Fruit fly (Drosophila melanogaster) whole organism, embryonic: Measurements from ENCODE around the gene Sam-S.

Experiments
- CG10267 ChIP-seq: fragments of 200-800 bp; sonication (Bioruptor generic); optimal IDR thresholded peaks from 2 replicates; lab custom pipeline; 2018; ENCODE audit warnings: missing biosample characterization, mild to moderate bottlenecking, missing genetic modification characterization, moderate library complexity
- CG10366 ChIP-seq: fragments of 200-800 bp; sonication (Bioruptor generic); IDR thresholded peaks from 2 replicates; pipeline ENCODE4 v1.3.6; 2022; ENCODE audit warnings: missing biosample characterization, missing genetic modification characterization
- CG10543 ChIP-seq: fragments of 200-800 bp; sonication (Bioruptor generic); optimal IDR thresholded peaks from 3 replicates; lab custom pipeline; 2017; ENCODE audit warnings: missing biosample characterization, mild to moderate bottlenecking, missing genetic modification characterization, moderate library complexity
- CG11085 ChIP-seq: fragments of 200-800 bp; sonication (Bioruptor generic); IDR thresholded peaks from 2 replicates; pipeline ENCODE4 v1.3.6; 2022; ENCODE audit warnings: missing biosample characterization, missing genetic modification characterization
- CG11398 ChIP-seq: fragments of 200-800 bp; sonication (Bioruptor generic); optimal IDR thresholded peaks from 2 replicates; lab custom pipeline; 2016; ENCODE audit warnings: missing biosample characterization, missing genetic modification characterization
- CG12104 ChIP-seq: fragments of 200-800 bp; sonication (Bioruptor generic); optimal IDR thresholded peaks from 3 replicates; lab custom pipeline; 2016; ENCODE audit warnings: missing biosample characterization, missing genetic modification characterization
- CG15269 ChIP-seq: fragments of 200-800 bp; sonication (Bioruptor generic); optimal IDR thresholded peaks from 2 replicates; lab custom pipeline; 2018; ENCODE audit warnings: missing biosample characterization, mild to moderate bottlenecking, missing genetic modification characterization, moderate library complexity
- CG16863 ChIP-seq: fragments of 200-800 bp; sonication (Bioruptor generic); optimal IDR thresholded peaks from 3 replicates; lab custom pipeline; 2016; ENCODE audit warnings: missing biosample characterization, missing genetic modification characterization
- CG17802 ChIP-seq: fragments of 200-800 bp; sonication (Bioruptor generic); optimal IDR thresholded peaks from 2 replicates; lab custom pipeline; 2018; ENCODE audit warnings: missing biosample characterization, mild to moderate bottlenecking, missing genetic modification characterization, moderate library complexity
- CG18619 ChIP-seq: fragments of 200-800 bp; sonication (Bioruptor generic); optimal IDR thresholded peaks from 3 replicates; lab custom pipeline; 2017; ENCODE audit warnings: missing biosample characterization, mild to moderate bottlenecking, missing genetic modification characterization
- CG31441 ChIP-seq: fragments of 200-800 bp; sonication (Bioruptor generic); IDR thresholded peaks from 2 replicates; pipeline ENCODE4 v1.3.6; 2022; ENCODE audit warnings: missing biosample characterization, missing genetic modification characterization
- CG3281 ChIP-seq: fragments of 200-800 bp; sonication (Bioruptor generic); optimal IDR thresholded peaks from 3 replicates; lab custom pipeline; 2017; ENCODE audit warnings: missing biosample characterization, mild to moderate bottlenecking, missing genetic modification characterization
- CG4730 ChIP-seq: fragments of 200-800 bp; sonication (Bioruptor generic); IDR thresholded peaks from 2 replicates; pipeline ENCODE4 v1.3.6; 2022; ENCODE audit warnings: missing biosample characterization, missing genetic modification characterization
- CG4820 ChIP-seq: fragments of 200-800 bp; sonication (Bioruptor generic); optimal IDR thresholded peaks from 3 replicates; lab custom pipeline; 2016; ENCODE audit warnings: missing biosample characterization, missing genetic modification characterization
- CG6175 ChIP-seq: fragments of 200-800 bp; sonication (Bioruptor generic); IDR thresholded peaks from 3 replicates; pipeline ENCODE4 v1.3.6; 2022; ENCODE audit warnings: missing biosample characterization, missing genetic modification characterization
- CG7556 ChIP-seq: fragments of 200-800 bp; sonication (Bioruptor generic); optimal IDR thresholded peaks from 2 replicates; lab custom pipeline; 2017; ENCODE audit warnings: missing biosample characterization, mild to moderate bottlenecking, missing genetic modification characterization
- CG7987 ChIP-seq: fragments of 200-800 bp; sonication (Bioruptor generic); optimal IDR thresholded peaks from 2 replicates; lab custom pipeline; 2018; ENCODE audit warnings: missing biosample characterization, mild to moderate bottlenecking, missing genetic modification characterization, moderate library complexity
- CG8478 ChIP-seq: fragments of >200 bp; optimal IDR thresholded peaks from 2 replicates; lab custom pipeline; 2018
- CG8765 ChIP-seq: fragments of 200-800 bp; sonication (Bioruptor generic); IDR thresholded peaks from 2 replicates; pipeline ENCODE4 v1.3.6; 2022; ENCODE audit warnings: missing biosample characterization, missing genetic modification characterization
- CG8944 ChIP-seq: fragments of 200-800 bp; sonication (Bioruptor generic); optimal IDR thresholded peaks from 3 replicates; lab custom pipeline; 2016; ENCODE audit warnings: missing biosample characterization, missing genetic modification characterization
- Dek ChIP-seq: fragments of 200-800 bp; sonication (Bioruptor generic); optimal IDR thresholded peaks from 3 replicates; lab custom pipeline; 2019; ENCODE audit warnings: missing biosample characterization, mild to moderate bottlenecking, missing genetic modification characterization, moderate library complexity
- E2f1 ChIP-seq: fragments of 200-800 bp; sonication (Bioruptor generic); IDR thresholded peaks from 2 replicates; pipeline ENCODE4 v1.3.6; 2022; ENCODE audit warnings: missing biosample characterization, missing genetic modification characterization
- Hr51 ChIP-seq, 2 experiments: fragments of 200-800 bp; sonication (Bioruptor generic); optimal IDR thresholded peaks; 2 replicates in 1 of 2; 3 replicates in 1 of 2; lab custom pipeline; 2016 to 2018; ENCODE audit warnings: missing biosample characterization in 2 of 2, missing genetic modification characterization in 2 of 2, mild to moderate bottlenecking in 1 of 2, moderate library complexity in 1 of 2
- Ptx1 ChIP-seq: fragments of 200-800 bp; sonication (Bioruptor generic); IDR thresholded peaks from 2 replicates; pipeline ENCODE4 v1.3.6; 2022; ENCODE audit warnings: missing biosample characterization, missing genetic modification characterization
- Vsx1 ChIP-seq: fragments of 200-800 bp; sonication (Bioruptor generic); optimal IDR thresholded peaks from 2 replicates; lab custom pipeline; 2017; ENCODE audit warnings: missing biosample characterization, mild to moderate bottlenecking, missing genetic modification characterization, missing genetic modification reagents
- ab ChIP-seq: fragments of 200-800 bp; sonication (Bioruptor generic); optimal IDR thresholded peaks from 2 replicates; lab custom pipeline; 2016; ENCODE audit warnings: missing biosample characterization, missing genetic modification characterization
- ash1 ChIP-seq: fragments of 200-800 bp; sonication (Bioruptor generic); optimal IDR thresholded peaks from 2 replicates; lab custom pipeline; 2018; ENCODE audit warnings: missing biosample characterization, mild to moderate bottlenecking, missing genetic modification characterization
- az2 ChIP-seq: fragments of 200-800 bp; sonication (Bioruptor generic); optimal IDR thresholded peaks from 3 replicates; lab custom pipeline; 2016; ENCODE audit warnings: missing biosample characterization, missing genetic modification characterization
- chif ChIP-seq, 2 experiments: fragments of 200-800 bp; sonication (Bioruptor generic); optimal IDR thresholded peaks; 3 replicates each; lab custom pipeline; 2016; ENCODE audit warnings: missing biosample characterization in 2 of 2, missing genetic modification characterization in 2 of 2
- da ChIP-seq: fragments of 200-800 bp; sonication (Bioruptor generic); optimal IDR thresholded peaks from 2 replicates; lab custom pipeline; 2016; ENCODE audit warnings: missing biosample characterization, missing genetic modification characterization
- fd64A ChIP-seq: fragments of 200-800 bp; sonication (Bioruptor generic); optimal IDR thresholded peaks from 3 replicates; lab custom pipeline; 2018; ENCODE audit warnings: missing biosample characterization, mild to moderate bottlenecking, missing genetic modification characterization
- grn ChIP-seq: fragments of 200-800 bp; sonication (Bioruptor generic); optimal IDR thresholded peaks from 3 replicates; lab custom pipeline; 2017; ENCODE audit warnings: missing biosample characterization, missing genetic modification characterization
- hkb ChIP-seq, 2 experiments: fragments of 200-800 bp in 1 of 2; fragments of >200 bp in 1 of 2; sonication (Bioruptor generic) in 1 of 2; IDR thresholded peaks in 1 of 2; optimal IDR thresholded peaks in 1 of 2; 2 replicates each; pipeline versions ENCODE4 v1.3.6 to Lab custom; 2017 to 2022; ENCODE audit warnings: missing biosample characterization in 1 of 2, missing genetic modification characterization in 1 of 2
- kah ChIP-seq: fragments of 200-800 bp; sonication (Bioruptor generic); optimal IDR thresholded peaks from 2 replicates; lab custom pipeline; 2018; ENCODE audit warnings: missing biosample characterization, mild to moderate bottlenecking, missing genetic modification characterization
- lilli ChIP-seq: fragments of 200-800 bp; sonication (Bioruptor generic); optimal IDR thresholded peaks from 3 replicates; lab custom pipeline; 2016; ENCODE audit warnings: missing biosample characterization, missing genetic modification characterization
- maf-S ChIP-seq: fragments of 200-800 bp; sonication (Bioruptor generic); optimal IDR thresholded peaks from 2 replicates; lab custom pipeline; 2016; ENCODE audit warnings: missing biosample characterization, missing genetic modification characterization
- mam ChIP-seq: fragments of 200-800 bp; sonication (Bioruptor generic); optimal IDR thresholded peaks from 3 replicates; lab custom pipeline; 2016; ENCODE audit warnings: missing biosample characterization, missing genetic modification characterization
- mld ChIP-seq: fragments of 200-800 bp; sonication (Bioruptor generic); IDR thresholded peaks from 3 replicates; pipeline ENCODE4 v1.3.6; 2022; ENCODE audit warnings: missing biosample characterization, missing genetic modification characterization; ENCODE audit not compliant: partially characterized antibody
- odd ChIP-seq: fragments of 200-800 bp; sonication (Bioruptor generic); optimal IDR thresholded peaks from 2 replicates; lab custom pipeline; 2017; ENCODE audit warnings: missing biosample characterization, mild to moderate bottlenecking, missing genetic modification characterization
- pan ChIP-seq, 4 experiments: fragments of >200 bp in 3 of 4; fragments of 200-800 bp in 1 of 4; sonication (Bioruptor generic) in 1 of 4; optimal IDR thresholded peaks in 3 of 4; IDR thresholded peaks in 1 of 4; 2 replicates each; pipeline versions ENCODE4 v1.3.6 to Lab custom; 2017 to 2022; ENCODE audit warnings: missing biosample characterization in 2 of 4, missing genetic modification characterization in 2 of 4, mixed read lengths in 1 of 4
- pros ChIP-seq: fragments of 200-800 bp; sonication (Bioruptor generic); optimal IDR thresholded peaks from 3 replicates; lab custom pipeline; 2019; ENCODE audit warnings: missing biosample characterization, mild to moderate bottlenecking, missing genetic modification characterization, moderate library complexity
- repo ChIP-seq: fragments of 200-800 bp; sonication (Bioruptor generic); optimal IDR thresholded peaks from 2 replicates; lab custom pipeline; 2016; ENCODE audit warnings: missing biosample characterization, missing genetic modification characterization
- ro ChIP-seq: fragments of 200-800 bp; sonication (Bioruptor generic); IDR thresholded peaks from 2 replicates; pipeline ENCODE4 v1.3.6; 2022; ENCODE audit warnings: missing biosample characterization, missing genetic modification characterization
- salm ChIP-seq: fragments of 200-800 bp; sonication (Bioruptor generic); optimal IDR thresholded peaks from 2 replicates; lab custom pipeline; 2018; ENCODE audit warnings: missing biosample characterization, mild to moderate bottlenecking, missing genetic modification characterization
- sens ChIP-seq: fragments of 200-800 bp; sonication (Bioruptor generic); peaks from one replicate; lab custom pipeline; 2016; ENCODE audit warnings: missing biosample characterization, missing genetic modification characterization
- slou ChIP-seq: fragments of 200-800 bp; sonication (Bioruptor generic); optimal IDR thresholded peaks from 3 replicates; lab custom pipeline; 2016; ENCODE audit warnings: missing biosample characterization, missing genetic modification characterization
- tll ChIP-seq, 2 experiments: fragments of 200-800 bp in 1 of 2; fragments of >200 bp in 1 of 2; sonication (Bioruptor generic) in 1 of 2; optimal IDR thresholded peaks; 2 replicates each; lab custom pipeline; 2017 to 2019; ENCODE audit warnings: missing biosample characterization in 2 of 2, missing genetic modification characterization in 2 of 2, mild to moderate bottlenecking in 1 of 2, moderate library complexity in 1 of 2
- zen2 ChIP-seq: fragments of 200-800 bp; sonication (Bioruptor generic); IDR thresholded peaks from 3 replicates; pipeline ENCODE4 v1.3.6; 2022; ENCODE audit warnings: missing biosample characterization, missing genetic modification characterization; ENCODE audit not compliant: partially characterized antibody
- zfh1 ChIP-seq: fragments of 200-800 bp; sonication (Bioruptor generic); IDR thresholded peaks from 3 replicates; pipeline ENCODE4 v1.3.6; 2022; ENCODE audit warnings: missing biosample characterization, missing genetic modification characterization
- zfh2 ChIP-seq: fragments of 200-800 bp; sonication (Bioruptor generic); optimal IDR thresholded peaks from 2 replicates; lab custom pipeline; 2016; ENCODE audit warnings: missing biosample characterization, missing genetic modification characterization

Gene Sam-S

dm6 chr2L:102161-102761, 4.4 kb upstream of the Sam-S start, which contains the start of gene Creld (continued):
- TF ChIP-seq chif (GFP tag; optimal IDR thresholded peaks at IDR 0.05; lab: Kevin White, UChicago), result no peak
- no peak for TF ChIP-seq CG11398 (GFP tag; lab: Kevin White, UChicago)
- no peak for TF ChIP-seq kah (GFP tag; lab: Kevin White, UChicago)
- no peak for TF ChIP-seq ab (GFP tag; lab: Kevin White, UChicago)
- no peak for TF ChIP-seq hkb (optimal IDR thresholded peaks at IDR 0.05; lab: Kevin White, UChicago)
- no peak for TF ChIP-seq hkb (GFP tag; IDR thresholded peaks at IDR 0.05; lab: Robert Waterston, UW)
- TF ChIP-seq Dek, result no peak
- TF ChIP-seq CG11085 (GFP tag; lab: Robert Waterston, UW), result no peak
- TF ChIP-seq slou, result no peak
- no peak for TF ChIP-seq CG4730 (GFP tag; lab: Robert Waterston, UW)
- TF ChIP-seq CG18619 (GFP tag; lab: Kevin White, UChicago), result no peak
- TF ChIP-seq CG16863 (GFP tag; lab: Kevin White, UChicago), result no peak
- 0 out of 3 replicates have a peak, but pooled peaks have one; percentile 22 for TF ChIP-seq zfh1
- TF ChIP-seq Vsx1 (GFP tag; lab: Kevin White, UChicago), result no peak
- TF ChIP-seq CG10543 (GFP tag; lab: Kevin White, UChicago), result no peak
- TF ChIP-seq CG15269 (tag; lab: Kevin White, UChicago), result no peak
- no peak for TF ChIP-seq CG3281 (GFP tag; lab: Kevin White, UChicago)
- TF ChIP-seq maf-S (GFP tag; lab: Kevin White, UChicago), result no peak
- TF ChIP-seq CG8765 (GFP tag; lab: Robert Waterston, UW), result no peak
- TF ChIP-seq pros, result no peak
- TF ChIP-seq E2f1, result no peak
- peak; percentile 65 for TF ChIP-seq sens (GFP tag; lab: Kevin White, UChicago)
- TF ChIP-seq lilli (GFP tag; lab: Kevin White, UChicago), result peak; percentile 43
- TF ChIP-seq fd64A (GFP tag; lab: Kevin White, UChicago), result no peak
- TF ChIP-seq Hr51 (GFP tag; optimal IDR thresholded peaks at IDR 0.05; lab: Kevin White, UChicago), result no peak
- no peak for TF ChIP-seq CG10366 (GFP tag; lab: Robert Waterston, UW)
- TF ChIP-seq CG17802, result no peak
- TF ChIP-seq pan (optimal IDR thresholded peaks at IDR 0.05; lab: Kevin White, UChicago), result no peak
- TF ChIP-seq pan (GFP tag; optimal IDR thresholded peaks at IDR 0.05 in 1 of 2, IDR thresholded peaks at IDR 0.05 in 1 of 2), result no peak
- no peak for TF ChIP-seq az2 (GFP tag; lab: Kevin White, UChicago)
- TF ChIP-seq CG10267 (tag; lab: Kevin White, UChicago), result no peak
- TF ChIP-seq CG8478, result no peak
- TF ChIP-seq zfh2 (GFP tag; lab: Kevin White, UChicago), result peak; percentile 18
- no peak for TF ChIP-seq CG8944
- no peak for TF ChIP-seq CG12104 (GFP tag; lab: Kevin White, UChicago)
- TF ChIP-seq mld (GFP tag; lab: Robert Waterston, UW), result peak; percentile 100
- no peak for TF ChIP-seq CG31441
- no peak for TF ChIP-seq CG7556
- TF ChIP-seq da (GFP tag; lab: Kevin White, UChicago), result no peak
- TF ChIP-seq CG7987, result peak; percentile 16
- no peak for TF ChIP-seq mam (GFP tag; lab: Kevin White, UChicago)
- TF ChIP-seq repo (GFP tag; lab: Kevin White, UChicago), result no peak
- TF ChIP-seq odd (GFP tag; lab: Kevin White, UChicago), result no peak
- TF ChIP-seq tll (GFP tag; optimal IDR thresholded peaks at IDR 0.05; lab: Kevin White, UChicago), result no peak
- TF ChIP-seq salm (tag; lab: Kevin White, UChicago), result no peak
- TF ChIP-seq grn, result no peak
- TF ChIP-seq ro, result no peak
- TF ChIP-seq CG4820 (GFP tag; lab: Kevin White, UChicago), result no peak
- peak; percentile 100 for TF ChIP-seq zen2 (GFP tag; lab: Robert Waterston, UW)
- TF ChIP-seq ash1 (GFP tag; lab: Kevin White, UChicago), result no peak
- TF ChIP-seq CG6175 (GFP tag; lab: Robert Waterston, UW), result no peak
- no peak for TF ChIP-seq Ptx1 (GFP tag; lab: Robert Waterston, UW)
